Worm (Caenorhabditis elegans) whole organism, L4 larva: ENCODE results near the gene F58E2.2.

Source experiments
- D1046.2 ChIP-seq: fragments of 200-800 bp; sonication (Bioruptor generic); IDR thresholded peaks from 2 replicates; pipeline ENCODE4 v1.3.6; 2022; ENCODE audit warnings: missing genetic modification characterization, missing compliant biosample characterization
- aly-2 ChIP-seq: sonication (generic microtip); optimal IDR thresholded peaks from 2 replicates; lab custom pipeline; 2018; ENCODE audit warnings: missing biosample characterization, missing genetic modification characterization
- ama-1 ChIP-seq: fragments of 150-350 bp; optimal IDR thresholded peaks from 2 replicates; lab custom pipeline; 2014; ENCODE audit warnings: inconsistent platforms, mixed read lengths
- arid-1 ChIP-seq: fragments of 200-800 bp; sonication (Bioruptor generic); conservative IDR thresholded peaks from 2 replicates; pipeline ENCODE4 v1.3.6; 2022; ENCODE audit warnings: missing genetic modification reagents, missing genetic modification characterization, missing compliant biosample characterization
- ces-1 ChIP-seq: fragments of 150-350 bp; sonication (generic microtip); optimal IDR thresholded peaks from 4 replicates; lab custom pipeline; 2014; ENCODE audit warnings: missing biosample characterization, missing genetic modification reagents, missing genetic modification characterization
- dmd-6 ChIP-seq: fragments of 200-800 bp; sonication (Bioruptor generic); IDR thresholded peaks from 2 replicates; pipeline ENCODE4 v1.3.6; 2022; ENCODE audit warnings: missing genetic modification reagents, missing genetic modification characterization, missing compliant biosample characterization
- hif-1 ChIP-seq, 2 experiments: sonication (generic microtip); optimal IDR thresholded peaks; 2 replicates each; lab custom pipeline; 2016 to 2017; ENCODE audit warnings: missing compliant biosample characterization in 2 of 2, missing genetic modification characterization in 2 of 2, missing genetic modification reagents in 2 of 2, missing genotype in 2 of 2, mild to moderate bottlenecking in 1 of 2
- jun-1 ChIP-seq: fragments of 150-350 bp; optimal IDR thresholded peaks from 2 replicates; lab custom pipeline; 2014; ENCODE audit warnings: missing biosample characterization, missing genetic modification reagents, missing genetic modification characterization
- lin-13 ChIP-seq: fragments of 150-350 bp; optimal IDR thresholded peaks from 2 replicates; lab custom pipeline; 2014; ENCODE audit warnings: missing biosample characterization, missing genetic modification reagents, missing genetic modification characterization
- pqm-1 ChIP-seq: sonication (generic microtip); optimal IDR thresholded peaks from 2 replicates; lab custom pipeline; 2017; ENCODE audit warnings: missing biosample characterization, missing genetic modification characterization
- rbr-2 ChIP-seq: sonication (generic microtip); optimal IDR thresholded peaks from 2 replicates; lab custom pipeline; 2016; ENCODE audit warnings: missing genotype, missing genetic modification characterization, missing compliant biosample characterization
- unc-62 ChIP-seq, 3 experiments: fragments of 150-350 bp in 1 of 3; sonication (generic microtip); optimal IDR thresholded peaks in 2 of 3; peaks in 1 of 3; 1 replicate in 1 of 3; 2 replicates in 2 of 3; lab custom pipeline; 2014 to 2017; ENCODE audit warnings: missing biosample characterization in 3 of 3, missing genetic modification characterization in 3 of 3, missing genetic modification reagents in 3 of 3, missing genotype in 1 of 3
- zip-2 ChIP-seq: fragments of 150-350 bp; optimal IDR thresholded peaks from 2 replicates; lab custom pipeline; 2014; ENCODE audit warnings: missing biosample characterization, missing genetic modification characterization

DNA sequence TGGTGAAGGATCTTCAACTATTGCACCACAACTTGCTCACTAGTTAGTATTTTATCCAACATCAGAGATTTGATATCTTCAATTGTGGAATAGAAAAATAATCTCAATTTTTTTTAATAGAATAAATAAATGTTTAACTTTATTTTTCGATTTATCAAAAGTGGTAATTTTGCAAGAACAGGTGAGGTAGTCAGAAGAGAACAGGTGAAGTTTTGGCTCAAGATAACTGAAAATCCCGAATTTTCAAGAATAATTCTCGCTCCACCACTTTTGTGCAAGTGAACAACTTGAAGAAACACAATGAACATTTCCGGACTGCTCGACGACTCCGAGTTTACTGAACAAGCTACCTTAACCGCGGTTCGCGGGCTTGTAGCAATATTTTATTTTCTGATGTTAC lies 21.6 kb downstream of the F58E2.2 start, which contains the start of gene srz-78:
- TF ChIP-seq hif-1 (tag; optimal IDR thresholded peaks at IDR 0.05; lab: Kevin White, UChicago): no peak
- no peak for TF ChIP-seq lin-13 (GFP tag; lab: Kevin White, UChicago)
- TF ChIP-seq zip-2 (tag; lab: Kevin White, UChicago): no peak
- TF ChIP-seq aly-2 (tag; lab: Kevin White, UChicago): no peak
- no peak for TF ChIP-seq unc-62 (GFP tag; optimal IDR thresholded peaks at IDR 0.05 in 1 of 2; lab: Kevin White, UChicago)
- TF ChIP-seq unc-62 (tag; optimal IDR thresholded peaks at IDR 0.05; lab: Kevin White, UChicago): no peak
- no peak for TF ChIP-seq rbr-2 (tag; lab: Kevin White, UChicago)
- no peak for TF ChIP-seq pqm-1 (tag; lab: Kevin White, UChicago)
- no peak for TF ChIP-seq dmd-6 (GFP tag; lab: Robert Waterston, UW)
- no peak for TF ChIP-seq jun-1 (tag; lab: Kevin White, UChicago)
- no peak for TF ChIP-seq ama-1 (lab: Kevin White, UChicago)
- TF ChIP-seq D1046.2 (GFP tag; lab: Robert Waterston, UW): no peak
- no peak for TF ChIP-seq ces-1
- TF ChIP-seq arid-1 (GFP tag; lab: Robert Waterston, UW): no peak
